Fruit fly (Drosophila melanogaster) whole organism, embryonic: ENCODE measurements around the gene Cul3.

Experiments used
- Abd-B ChIP-seq: fragments of 200-800 bp; sonication (Bioruptor generic); optimal IDR thresholded peaks from 2 replicates; lab custom pipeline; 2018; ENCODE audit warnings: missing biosample characterization, mild to moderate bottlenecking, missing genetic modification characterization, moderate library complexity
- CG3726 ChIP-seq: fragments of 200-800 bp; sonication (Bioruptor generic); IDR thresholded peaks from 3 replicates; pipeline ENCODE4, ENCODE4 v1.3.6; 2022; ENCODE audit warnings: missing biosample characterization, missing genetic modification characterization
- Mrtf ChIP-seq: fragments of 200-800 bp; sonication (Bioruptor generic); IDR thresholded peaks from 3 replicates; pipeline ENCODE4 v1.3.6; 2022; ENCODE audit warnings: missing biosample characterization, missing genetic modification characterization
- Rx ChIP-seq: fragments of 200-800 bp; sonication (Bioruptor generic); IDR thresholded peaks from 2 replicates; pipeline ENCODE4 v1.3.6; 2022; ENCODE audit warnings: missing biosample characterization, missing genetic modification characterization
- br ChIP-seq: fragments of >200 bp; optimal IDR thresholded peaks from 2 replicates; lab custom pipeline; 2017
- insv ChIP-seq, 2 experiments: fragments of 200-800 bp; sonication (Bioruptor generic); optimal IDR thresholded peaks; 3 replicates each; lab custom pipeline; 2016 to 2018; ENCODE audit warnings: missing biosample characterization in 2 of 2, missing genetic modification characterization in 2 of 2
- pzg ChIP-seq: fragments of 200-800 bp; sonication (Bioruptor generic); optimal IDR thresholded peaks from 3 replicates; lab custom pipeline; 2018; ENCODE audit warnings: missing biosample characterization, mild to moderate bottlenecking, missing genetic modification characterization, moderate library complexity
- sc ChIP-seq, 3 experiments: fragments of >200 bp in 2 of 3; fragments of 200-800 bp in 1 of 3; sonication (Bioruptor generic) in 1 of 3; optimal IDR thresholded peaks; 2 replicates in 2 of 3; 3 replicates in 1 of 3; lab custom pipeline; 2017; ENCODE audit warnings: mild to moderate bottlenecking in 1 of 3, missing biosample characterization in 1 of 3, missing genetic modification characterization in 1 of 3, missing genetic modification reagents in 1 of 3
- sob ChIP-seq: fragments of 200-800 bp; sonication (Bioruptor generic); IDR thresholded peaks from 2 replicates; pipeline ENCODE4 v1.3.6; 2022; ENCODE audit warnings: missing biosample characterization, missing genetic modification characterization
- tgo ChIP-seq: fragments of 200-800 bp; sonication (Bioruptor generic); IDR thresholded peaks from 3 replicates; pipeline ENCODE4 v1.3.6; 2022; ENCODE audit warnings: missing biosample characterization, missing genetic modification characterization
- z ChIP-seq: fragments of 200-800 bp; sonication (Bioruptor generic); IDR thresholded peaks from 3 replicates; pipeline ENCODE4 v1.3.6; 2022; ENCODE audit warnings: missing biosample characterization, missing genetic modification characterization

dm6 chr2L:15248163-15249005 lies 23.4 kb downstream of the Cul3 start, which contains the start of gene dao:
- TF ChIP-seq Abd-B (GFP tag; lab: Kevin White, UChicago) (peak; percentile 45), pzg (GFP tag; lab: Kevin White, UChicago) (peak; percentile 31), sob (peak; percentile 58; the same call in 1 of the 2 replicates), CG3726 (GFP tag; lab: Robert Waterston, UW) (no peak), sc (optimal IDR thresholded peaks at IDR 0.05; lab: Kevin White, UChicago) (no peak), sc (GFP tag; optimal IDR thresholded peaks at IDR 0.05; lab: Kevin White, UChicago) (no peak), Mrtf (GFP tag; lab: Robert Waterston, UW) (peak; percentile 41; the same call in 1 of the 3 replicates), z (GFP tag; lab: Robert Waterston, UW) (no peak), insv (GFP tag; optimal IDR thresholded peaks at IDR 0.05; lab: Kevin White, UChicago) (no peak), tgo (no peak), Rx (GFP tag; lab: Robert Waterston, UW) (0 out of 2 replicates have a peak, but pooled peaks have one; percentile 29), br (lab: Kevin White, UChicago) (no peak)
